Worm (Caenorhabditis elegans) whole organism, L3 larva: ENCODE results near the gene erfa-1.
A peak's percentile ranks its signal among the peaks of the same experiment; 100 is the strongest.

Source experiments
- R02D3.7 ChIP-seq: fragments of 150-350 bp; optimal IDR thresholded peaks from 2 replicates; lab custom pipeline; 2014; ENCODE audit warnings: missing biosample characterization, missing genetic modification characterization
- ZK546.5 ChIP-seq: sonication (generic microtip); optimal IDR thresholded peaks from 2 replicates; lab custom pipeline; 2017; ENCODE audit warnings: missing biosample characterization, missing genetic modification characterization
- ama-1 ChIP-seq: fragments of 150-350 bp; optimal IDR thresholded peaks from 2 replicates; lab custom pipeline; 2018
- ceh-28 ChIP-seq: fragments of 150-350 bp; optimal IDR thresholded peaks from 2 replicates; lab custom pipeline; 2014; ENCODE audit warnings: missing biosample characterization, missing genetic modification reagents, missing genetic modification characterization
- ceh-82 ChIP-seq: fragments of 150-350 bp; optimal IDR thresholded peaks from 2 replicates; lab custom pipeline; 2014; ENCODE audit warnings: missing biosample characterization, missing genetic modification characterization
- daf-12 ChIP-seq: fragments of 150-350 bp; optimal IDR thresholded peaks from 2 replicates; lab custom pipeline; 2014; ENCODE audit warnings: missing biosample characterization, missing genetic modification reagents, missing genetic modification characterization
- elt-1 ChIP-seq: fragments of 150-350 bp; optimal IDR thresholded peaks from 2 replicates; lab custom pipeline; 2014; ENCODE audit warnings: missing biosample characterization, missing genetic modification characterization
- elt-2 ChIP-seq: sonication (generic microtip); optimal IDR thresholded peaks from 2 replicates; lab custom pipeline; 2016; ENCODE audit warnings: missing genetic modification reagents, mild to moderate bottlenecking, missing genetic modification characterization, missing compliant biosample characterization
- eor-1 ChIP-seq, 2 experiments: fragments of 150-350 bp; optimal IDR thresholded peaks; 2 replicates each; lab custom pipeline; 2014 to 2018; ENCODE audit warnings: missing biosample characterization in 2 of 2, missing genetic modification characterization in 2 of 2
- fkh-2 ChIP-seq: fragments of 150-350 bp; optimal IDR thresholded peaks from 2 replicates; lab custom pipeline; 2014; ENCODE audit warnings: missing biosample characterization, missing genetic modification reagents, missing genetic modification characterization
- hmg-11 ChIP-seq: sonication (generic microtip); optimal IDR thresholded peaks from 2 replicates; lab custom pipeline; 2016; ENCODE audit warnings: missing genetic modification characterization, missing compliant biosample characterization
- lin-15B ChIP-seq: fragments of 150-350 bp; optimal IDR thresholded peaks from 2 replicates; lab custom pipeline; 2014; ENCODE audit warnings: missing biosample characterization, missing genetic modification characterization
- lin-39 ChIP-seq: fragments of 150-350 bp; optimal IDR thresholded peaks from 2 replicates; lab custom pipeline; 2018; ENCODE audit warnings: missing biosample characterization, missing genetic modification reagents, missing genetic modification characterization
- lsy-12 ChIP-seq: sonication (generic microtip); optimal IDR thresholded peaks from 2 replicates; lab custom pipeline; 2016; ENCODE audit warnings: mild to moderate bottlenecking, missing genetic modification characterization, missing compliant biosample characterization
- mml-1 ChIP-seq: fragments of 150-350 bp; sonication (generic microtip); optimal IDR thresholded peaks from 3 replicates; lab custom pipeline; 2014; ENCODE audit warnings: missing biosample characterization, missing genetic modification characterization
- nfya-1 ChIP-seq: sonication (generic microtip); optimal IDR thresholded peaks from 2 replicates; lab custom pipeline; 2017; ENCODE audit warnings: missing genetic modification characterization, mild to moderate bottlenecking, missing compliant biosample characterization, antibody characterized with exemption, moderate library complexity; ENCODE audit not compliant: insufficient read depth
- nhr-12 ChIP-seq: fragments of 150-350 bp; optimal IDR thresholded peaks from 2 replicates; lab custom pipeline; 2014; ENCODE audit warnings: missing biosample characterization, missing genetic modification characterization
- nhr-23 ChIP-seq: fragments of 150-350 bp; optimal IDR thresholded peaks from 2 replicates; lab custom pipeline; 2014; ENCODE audit warnings: missing biosample characterization, missing genetic modification reagents, missing genetic modification characterization
- nhr-237 ChIP-seq: fragments of 150-350 bp; optimal IDR thresholded peaks from 2 replicates; lab custom pipeline; 2014; ENCODE audit warnings: missing biosample characterization, missing genetic modification characterization
- nhr-25 ChIP-seq: sonication (generic microtip); optimal IDR thresholded peaks from 2 replicates; lab custom pipeline; 2017; ENCODE audit warnings: missing biosample characterization, missing genetic modification characterization
- nhr-28 ChIP-seq: fragments of 150-350 bp; optimal IDR thresholded peaks from 2 replicates; lab custom pipeline; 2014; ENCODE audit warnings: missing biosample characterization, missing genetic modification characterization
- nhr-43 ChIP-seq: sonication (generic microtip); optimal IDR thresholded peaks from 2 replicates; lab custom pipeline; 2016; ENCODE audit warnings: mild to moderate bottlenecking, missing genetic modification characterization, missing compliant biosample characterization; ENCODE audit not compliant: poor library complexity, severe bottlenecking
- nhr-67 ChIP-seq: fragments of 150-350 bp; optimal IDR thresholded peaks from 2 replicates; lab custom pipeline; 2014; ENCODE audit warnings: missing biosample characterization, missing genetic modification characterization
- nhr-77 ChIP-seq: fragments of 150-350 bp; optimal IDR thresholded peaks from 2 replicates; lab custom pipeline; 2014; ENCODE audit warnings: missing biosample characterization, missing genetic modification characterization
- pha-4 ChIP-seq: fragments of 150-350 bp; optimal IDR thresholded peaks from 2 replicates; lab custom pipeline; 2014; ENCODE audit warnings: missing biosample characterization, missing genetic modification reagents, missing genetic modification characterization
- pqm-1 ChIP-seq: fragments of 150-350 bp; optimal IDR thresholded peaks from 2 replicates; lab custom pipeline; 2017; ENCODE audit warnings: missing biosample characterization, missing genetic modification characterization, inconsistent platforms
- snpc-4 ChIP-seq: fragments of 150-350 bp; optimal IDR thresholded peaks from 2 replicates; lab custom pipeline; 2014; ENCODE audit warnings: missing biosample characterization, missing genetic modification characterization
- tbx-2 ChIP-seq: sonication (generic microtip); optimal IDR thresholded peaks from 2 replicates; lab custom pipeline; 2016; ENCODE audit warnings: mild to moderate bottlenecking, missing genetic modification characterization, missing compliant biosample characterization
- unc-39 ChIP-seq: sonication (generic microtip); optimal IDR thresholded peaks from 4 replicates; lab custom pipeline; 2017; ENCODE audit warnings: missing biosample characterization, missing genetic modification characterization
- unc-62 ChIP-seq: fragments of 150-350 bp; sonication (generic microtip); optimal IDR thresholded peaks from 4 replicates; lab custom pipeline; 2014; ENCODE audit warnings: missing biosample characterization, missing genetic modification reagents, missing genetic modification characterization

erfa-1 gene

DNA sequence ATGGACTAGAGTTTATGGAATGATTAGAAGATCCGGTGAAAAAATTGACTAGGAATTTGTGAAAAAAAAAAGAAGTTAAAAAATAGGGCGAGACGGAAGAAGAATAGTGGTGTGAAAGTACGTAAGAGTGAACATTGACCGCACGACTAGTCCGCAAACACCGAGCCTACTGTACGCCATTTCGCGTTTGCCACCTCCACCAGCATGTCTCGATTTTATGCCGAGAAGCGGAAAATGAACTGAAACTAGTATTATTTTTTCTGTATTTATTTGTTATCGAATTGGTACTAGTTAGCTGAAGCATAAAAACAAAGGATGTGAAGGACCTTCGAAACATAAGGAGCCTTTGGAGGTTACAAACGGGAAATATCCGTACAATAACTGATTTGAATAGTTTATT, 6.5 kb upstream of the erfa-1 start:
- TF ChIP-seq ceh-28 (tag; lab: Kevin White, UChicago) (peak; percentile 30), hmg-11 (peak; percentile 82), ama-1 (lab: Kevin White, UChicago) (peak; percentile 73), lsy-12 (peak; percentile 28), pha-4 (tag; lab: Kevin White, UChicago) (peak; percentile 30), lin-39 (peak; percentile 51), nhr-23 (tag; lab: Kevin White, UChicago) (peak; percentile 18), R02D3.7 (tag; lab: Kevin White, UChicago) (peak; percentile 1), nhr-12 (tag; lab: Kevin White, UChicago) (no peak), fkh-2 (tag; lab: Kevin White, UChicago) (no peak), snpc-4 (tag; lab: Kevin White, UChicago) (peak; percentile 11), nfya-1 (tag; lab: Kevin White, UChicago) (peak; percentile 74), elt-1 (tag; lab: Kevin White, UChicago) (no peak), nhr-43 (tag; lab: Kevin White, UChicago) (peak; percentile 14), lin-15B (tag; lab: Kevin White, UChicago) (peak; percentile 63), ceh-82 (tag; lab: Kevin White, UChicago) (no peak), elt-2 (peak; percentile 31), nhr-25 (peak; percentile 46)

DNA sequence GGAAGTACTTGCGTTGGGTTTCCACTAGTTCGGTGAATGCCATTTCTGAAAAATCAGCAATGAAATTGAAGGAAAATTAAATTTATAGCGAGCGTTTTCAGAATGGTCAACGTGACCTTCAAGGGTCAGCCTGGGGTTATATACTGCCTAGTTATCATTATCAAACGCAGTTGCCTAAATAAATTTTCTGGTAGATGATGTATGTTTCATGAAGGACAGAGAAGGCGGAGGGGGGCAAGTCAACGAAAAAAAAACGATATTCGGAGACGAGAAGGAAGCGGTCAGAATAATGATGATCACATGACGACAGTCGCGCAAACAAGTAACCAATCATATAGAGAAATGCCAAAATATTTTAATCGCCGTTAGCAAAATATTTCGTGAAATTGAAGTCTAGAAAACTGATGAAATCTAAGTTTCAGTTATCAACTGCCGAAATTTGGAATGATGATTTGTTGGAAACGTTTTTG, 4.0 kb upstream of the erfa-1 start, which contains the start of gene alh-4:
Gene alh-4, minus strand, starts transcription at position 51 of the 470 bp plus-strand sequence.
- TF ChIP-seq nhr-25: peak; percentile 42
- no peak for TF ChIP-seq nhr-43 (tag; lab: Kevin White, UChicago)
- TF ChIP-seq lin-39: no peak
- peak; percentile 56 for TF ChIP-seq nhr-23 (tag; lab: Kevin White, UChicago)

DNA sequence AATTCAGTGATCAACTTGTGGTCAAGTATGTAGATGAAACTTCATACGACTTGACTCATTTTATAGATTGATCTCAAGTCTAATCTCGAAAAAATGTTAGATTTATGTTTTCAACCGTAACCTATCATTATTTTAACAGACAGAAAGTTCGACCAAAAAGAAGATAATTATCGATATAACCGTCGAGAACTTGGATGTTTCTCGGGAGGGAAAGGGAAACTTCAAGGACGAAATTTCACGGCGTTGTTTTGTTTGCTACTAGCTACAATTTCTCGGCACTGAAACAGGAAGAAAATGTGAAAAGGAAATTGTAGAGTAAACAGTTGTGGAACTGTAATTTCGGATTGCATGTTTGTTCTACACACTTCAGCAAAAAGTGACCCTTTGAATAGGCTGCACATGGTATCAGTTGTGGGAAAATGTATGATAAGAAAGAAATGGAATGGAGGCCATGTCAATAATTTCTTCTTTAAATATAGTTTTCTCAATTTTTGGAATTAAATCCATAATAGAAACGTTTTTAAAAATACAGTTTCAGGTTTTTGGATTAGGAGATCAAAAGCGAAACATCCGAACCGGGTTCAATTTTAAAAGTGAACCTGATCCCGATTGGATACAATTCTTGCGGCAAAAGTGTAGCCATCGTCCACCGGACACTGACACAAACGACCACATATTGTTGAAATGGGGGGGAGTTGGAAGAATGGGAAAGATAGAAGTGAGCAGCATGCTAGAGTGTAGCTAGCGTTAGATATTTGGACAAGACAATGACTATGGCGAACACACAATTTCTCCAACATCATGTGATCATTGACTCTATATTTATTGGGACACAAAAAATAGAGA, 3.2 kb upstream of the erfa-1 start:
- no peak for TF ChIP-seq nfya-1 (tag; lab: Kevin White, UChicago)
- peak; percentile 52 for TF ChIP-seq elt-2
- TF ChIP-seq pqm-1 (tag; lab: Kevin White, UChicago): peak; percentile 56
- TF ChIP-seq mml-1 (tag; lab: Kevin White, UChicago): no peak
- no peak for TF ChIP-seq nhr-77
- TF ChIP-seq nhr-43 (tag; lab: Kevin White, UChicago): peak; percentile 13
- peak; percentile 54 for TF ChIP-seq pha-4 (tag; lab: Kevin White, UChicago)
- no peak for TF ChIP-seq ama-1 (lab: Kevin White, UChicago)
- TF ChIP-seq, all 47 proteins: peak for 4

DNA sequence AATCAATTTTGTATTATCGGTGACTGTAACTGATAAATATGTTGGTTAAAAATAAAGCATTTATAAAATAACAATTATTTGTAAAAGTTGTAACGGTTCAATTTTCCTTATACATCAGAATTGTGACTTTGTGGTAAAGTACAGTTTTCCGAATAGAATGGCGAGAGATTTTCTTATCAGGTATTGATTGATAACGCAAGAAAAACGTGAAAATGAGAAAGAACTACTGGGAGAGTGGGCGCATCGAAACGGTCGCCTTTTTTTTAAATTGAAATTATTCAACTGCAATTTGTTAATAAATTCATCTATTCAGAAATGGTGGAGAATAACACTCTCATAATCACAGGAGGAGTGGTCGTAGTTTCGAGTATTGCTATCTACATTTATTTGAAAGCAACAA, 2.4 kb downstream of the erfa-1 start, which contains the start of gene hpo-19:
Gene hpo-19, plus strand, starts transcription at position 314 of the 400 bp plus-strand sequence.
- no peak for TF ChIP-seq lsy-12
- TF ChIP-seq elt-2: peak; percentile 55
- no peak for TF ChIP-seq nhr-237 (tag; lab: Kevin White, UChicago)
- TF ChIP-seq nhr-77: no peak

DNA sequence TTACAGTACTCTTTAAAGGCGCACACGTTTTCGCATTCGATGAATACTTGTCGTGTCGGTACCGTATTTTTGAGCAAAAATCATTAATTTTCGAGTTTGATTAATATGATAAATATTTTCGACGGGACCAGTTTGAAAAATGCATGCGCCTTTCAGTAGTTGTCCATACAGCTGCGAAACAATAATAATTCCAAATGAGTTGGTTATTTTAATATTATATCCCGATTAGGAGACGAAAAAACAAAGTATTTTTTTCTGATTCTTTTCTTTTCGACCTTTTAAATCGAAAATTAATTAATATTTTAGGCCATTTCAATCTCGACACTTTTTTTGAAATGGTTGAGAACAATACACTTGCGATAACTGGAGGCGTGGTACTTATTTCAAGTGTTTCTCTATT, 4.7 kb downstream of the erfa-1 start, which contains the start of gene T05H4.4:
Gene T05H4.4, plus strand, starts transcription at position 301 of the 400 bp plus-strand sequence.
- TF ChIP-seq nhr-67 (tag; lab: Kevin White, UChicago) (no peak), nhr-23 (tag; lab: Kevin White, UChicago) (no peak), unc-62 (GFP tag; lab: Kevin White, UChicago) (no peak), eor-1 (tag; optimal IDR thresholded peaks at IDR 0.05; lab: Kevin White, UChicago) (no peak), ZK546.5 (no peak), lin-39 (no peak), tbx-2 (tag; lab: Kevin White, UChicago) (no peak), pqm-1 (tag; lab: Kevin White, UChicago) (no peak), nfya-1 (tag; lab: Kevin White, UChicago) (no peak)

DNA sequence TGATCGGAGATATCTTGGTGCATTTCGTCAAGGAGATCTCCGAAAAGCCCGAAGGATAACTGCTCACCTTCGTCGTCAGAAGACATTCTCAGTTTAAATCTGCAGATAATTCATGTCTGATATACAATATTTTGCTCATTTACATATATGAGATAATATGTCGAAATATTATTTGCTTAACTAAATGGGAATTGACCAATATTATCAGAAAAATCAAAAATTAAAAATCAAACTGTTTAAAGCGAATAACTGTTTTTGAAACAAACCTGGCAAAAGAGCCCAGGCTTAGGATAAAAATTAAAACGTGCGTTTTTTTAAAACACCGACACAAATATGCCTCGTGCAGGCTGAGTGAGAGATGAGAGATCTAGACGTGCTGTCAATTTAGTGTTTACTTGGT, 7.7 kb downstream of the erfa-1 start, which contains the start of gene T05H4.15:
Gene T05H4.15, minus strand, starts transcription at position 101 of the 400 bp plus-strand sequence.
- no peak for TF ChIP-seq mml-1 (tag; lab: Kevin White, UChicago)
- TF ChIP-seq daf-12 (tag; lab: Kevin White, UChicago): no peak
- no peak for TF ChIP-seq nhr-28 (tag; lab: Kevin White, UChicago)
- TF ChIP-seq pqm-1 (tag; lab: Kevin White, UChicago): no peak
- no peak for TF ChIP-seq unc-39
